Worm (Caenorhabditis elegans) whole organism, young adult: ENCODE measurements around the gene drn-1.

Experiments
- C06A6.2 ChIP-seq: fragments of 200-800 bp; sonication (Bioruptor generic); conservative IDR thresholded peaks from 2 replicates; pipeline ENCODE4 v1.3.6; 2022; ENCODE audit warnings: missing genetic modification characterization, missing compliant biosample characterization
- C17E4.6 ChIP-seq: fragments of 200-800 bp; sonication (Bioruptor generic); IDR thresholded peaks from 2 replicates; pipeline ENCODE4 v1.3.6; 2022; ENCODE audit warnings: missing genetic modification reagents, missing genetic modification characterization, missing compliant biosample characterization
- F10E7.11 ChIP-seq: sonication (generic microtip); optimal IDR thresholded peaks from 2 replicates; lab custom pipeline; 2017; ENCODE audit warnings: mild to moderate bottlenecking, missing genetic modification characterization, moderate library complexity, missing compliant biosample characterization
- F23B12.7 ChIP-seq: sonication (generic microtip); optimal IDR thresholded peaks from 2 replicates; lab custom pipeline; 2017; ENCODE audit warnings: missing genetic modification characterization, mild to moderate bottlenecking, missing compliant biosample characterization, antibody characterized with exemption, moderate library complexity; ENCODE audit not compliant: insufficient read depth
- F52B5.7 ChIP-seq: sonication (generic microtip); optimal IDR thresholded peaks from 2 replicates; lab custom pipeline; 2016; ENCODE audit warnings: mild to moderate bottlenecking, missing genetic modification characterization, missing compliant biosample characterization
- F55B11.4 ChIP-seq: sonication (generic microtip); optimal IDR thresholded peaks from 2 replicates; lab custom pipeline; 2016; ENCODE audit warnings: missing compliant biosample characterization, missing genetic modification characterization, borderline replicate concordance; ENCODE audit not compliant: insufficient read depth
- K11D2.4 ChIP-seq: fragments of 200-800 bp; sonication (Bioruptor generic); IDR thresholded peaks from 2 replicates; pipeline ENCODE4 v1.3.6; 2022; ENCODE audit warnings: missing genetic modification reagents, missing genetic modification characterization, missing compliant biosample characterization
- T26A5.8 ChIP-seq: sonication (generic microtip); optimal IDR thresholded peaks from 2 replicates; lab custom pipeline; 2016; ENCODE audit warnings: missing genetic modification characterization, missing compliant biosample characterization
- atf-7 ChIP-seq: sonication (generic microtip); optimal IDR thresholded peaks from 2 replicates; lab custom pipeline; 2017; ENCODE audit warnings: mild to moderate bottlenecking, missing genetic modification characterization, missing compliant biosample characterization
- athp-1 ChIP-seq: sonication (generic microtip); optimal IDR thresholded peaks from 2 replicates; lab custom pipeline; 2017; ENCODE audit warnings: mild to moderate bottlenecking, missing genetic modification characterization, missing compliant biosample characterization
- attf-5 ChIP-seq: fragments of 200-800 bp; sonication (Bioruptor generic); optimal IDR thresholded peaks from 2 replicates; lab custom pipeline; 2018; ENCODE audit warnings: mild to moderate bottlenecking, missing genetic modification characterization, missing compliant biosample characterization
- cebp-2 ChIP-seq: fragments of 200-800 bp; sonication (Bioruptor generic); IDR thresholded peaks from 2 replicates; pipeline ENCODE4 v1.3.6; 2022; ENCODE audit warnings: missing genetic modification characterization, missing compliant biosample characterization
- ceh-100 ChIP-seq: fragments of 200-800 bp; sonication (Bioruptor generic); IDR thresholded peaks from 2 replicates; pipeline ENCODE4 v1.3.6; 2022; ENCODE audit warnings: missing genetic modification reagents, missing genetic modification characterization, missing compliant biosample characterization
- ceh-27 ChIP-seq: fragments of 200-800 bp; sonication (Bioruptor generic); optimal IDR thresholded peaks from 2 replicates; lab custom pipeline; 2018; ENCODE audit warnings: mild to moderate bottlenecking, missing genetic modification characterization, moderate library complexity, missing compliant biosample characterization
- ceh-58 ChIP-seq: fragments of 200-800 bp; sonication (Bioruptor generic); IDR thresholded peaks from 2 replicates; pipeline ENCODE4 v1.3.6; 2022; ENCODE audit warnings: missing genetic modification characterization, missing compliant biosample characterization
- die-1 ChIP-seq: sonication (generic microtip); optimal IDR thresholded peaks from 2 replicates; lab custom pipeline; 2016; ENCODE audit warnings: missing genotype, mild to moderate bottlenecking, missing genetic modification characterization, missing compliant biosample characterization
- dpl-1 ChIP-seq: fragments of 150-350 bp; optimal IDR thresholded peaks from 2 replicates; lab custom pipeline; 2014; ENCODE audit warnings: missing biosample characterization, missing genetic modification reagents, missing genetic modification characterization
- egl-18 ChIP-seq: fragments of 200-800 bp; sonication (Bioruptor generic); IDR thresholded peaks from 2 replicates; pipeline ENCODE4 v1.3.6; 2022; ENCODE audit warnings: missing genetic modification reagents, missing genetic modification characterization, missing compliant biosample characterization
- ekl-4 ChIP-seq: fragments of 200-800 bp; sonication (Bioruptor generic); IDR thresholded peaks from 2 replicates; pipeline ENCODE4 v1.3.6; 2022; ENCODE audit warnings: missing genetic modification reagents, missing genetic modification characterization, missing compliant biosample characterization
- hmg-1.2 ChIP-seq: fragments of 200-800 bp; sonication (Bioruptor generic); IDR thresholded peaks from 2 replicates; pipeline ENCODE4 v1.3.6; 2022; ENCODE audit warnings: missing genetic modification reagents, missing genetic modification characterization, missing compliant biosample characterization
- hrde-1 ChIP-seq: sonication (generic microtip); optimal IDR thresholded peaks from 2 replicates; lab custom pipeline; 2016; ENCODE audit warnings: missing genetic modification characterization, mild to moderate bottlenecking, missing compliant biosample characterization, moderate library complexity, missing genotype, missing genetic modification reagents, borderline replicate concordance
- lag-1 ChIP-seq: fragments of 200-800 bp; sonication (Bioruptor generic); IDR thresholded peaks from 2 replicates; pipeline ENCODE4 v1.3.6; 2022; ENCODE audit warnings: missing genetic modification reagents, missing genetic modification characterization, missing compliant biosample characterization
- lin-35 ChIP-seq, 3 experiments: fragments of 150-350 bp in 2 of 3; sonication (generic microtip) in 1 of 3; optimal IDR thresholded peaks; 2 replicates each; lab custom pipeline; 2014 to 2018; ENCODE audit warnings: missing biosample characterization in 3 of 3, missing genetic modification characterization in 3 of 3, missing genetic modification reagents in 3 of 3
- lsy-27 ChIP-seq: sonication (generic microtip); optimal IDR thresholded peaks from 2 replicates; lab custom pipeline; 2017; ENCODE audit warnings: missing genetic modification characterization, mild to moderate bottlenecking, missing compliant biosample characterization, antibody characterized with exemption, missing genotype, borderline replicate concordance; ENCODE audit not compliant: insufficient read depth
- madf-8 ChIP-seq: fragments of 200-800 bp; sonication (Bioruptor generic); conservative IDR thresholded peaks from 2 replicates; pipeline ENCODE4 v1.3.6; 2022; ENCODE audit warnings: missing genetic modification reagents, missing genetic modification characterization, missing compliant biosample characterization
- mel-28 ChIP-seq: sonication (generic microtip); optimal IDR thresholded peaks from 2 replicates; lab custom pipeline; 2016; ENCODE audit warnings: borderline replicate concordance, mild to moderate bottlenecking, missing genetic modification characterization, missing compliant biosample characterization
- mxl-1 ChIP-seq: sonication (generic microtip); optimal IDR thresholded peaks from 2 replicates; lab custom pipeline; 2016; ENCODE audit warnings: missing genetic modification characterization, missing compliant biosample characterization
- nfyb-1 ChIP-seq: fragments of 200-800 bp; sonication (Bioruptor generic); IDR thresholded peaks from 2 replicates; pipeline ENCODE4 v1.3.6; 2022; ENCODE audit warnings: missing genetic modification reagents, missing genetic modification characterization, missing compliant biosample characterization
- nhr-120 ChIP-seq: fragments of 200-800 bp; sonication (Bioruptor generic); IDR thresholded peaks from 2 replicates; pipeline ENCODE4 v1.3.6; 2022; ENCODE audit warnings: missing genetic modification characterization, missing compliant biosample characterization
- nhr-179 ChIP-seq: sonication (generic microtip); optimal IDR thresholded peaks from 2 replicates; lab custom pipeline; 2016; ENCODE audit warnings: mild to moderate bottlenecking, missing genetic modification characterization, missing compliant biosample characterization
- nhr-90 ChIP-seq: sonication (generic microtip); optimal IDR thresholded peaks from 2 replicates; lab custom pipeline; 2016; ENCODE audit warnings: missing genotype, mild to moderate bottlenecking, missing genetic modification characterization, missing compliant biosample characterization
- pha-4 ChIP-seq: fragments of 150-350 bp; sonication (generic microtip); optimal IDR thresholded peaks from 2 replicates; lab custom pipeline; 2014; ENCODE audit warnings: missing biosample characterization, missing genetic modification reagents, missing genetic modification characterization
- repo-1 ChIP-seq: sonication (generic microtip); optimal IDR thresholded peaks from 2 replicates; lab custom pipeline; 2017; ENCODE audit warnings: mild to moderate bottlenecking, missing genetic modification characterization, missing compliant biosample characterization
- tlf-1 ChIP-seq: fragments of 200-800 bp; sonication (Bioruptor generic); optimal IDR thresholded peaks from 2 replicates; lab custom pipeline; 2018; ENCODE audit warnings: mild to moderate bottlenecking, missing genetic modification characterization, missing compliant biosample characterization
- unc-130 ChIP-seq: sonication (generic microtip); optimal IDR thresholded peaks from 2 replicates; lab custom pipeline; 2016; ENCODE audit warnings: missing genetic modification reagents, missing genetic modification characterization, missing compliant biosample characterization
- zfh-2 ChIP-seq: fragments of 200-800 bp; sonication (Bioruptor generic); conservative IDR thresholded peaks from 2 replicates; pipeline ENCODE4 v1.3.6; 2022; ENCODE audit warnings: missing genetic modification reagents, missing genetic modification characterization, missing compliant biosample characterization
- ztf-18 ChIP-seq: sonication (generic microtip); optimal IDR thresholded peaks from 2 replicates; lab custom pipeline; 2016; ENCODE audit warnings: missing genotype, mild to moderate bottlenecking, missing genetic modification characterization, missing compliant biosample characterization
- ztf-22 ChIP-seq: fragments of 200-800 bp; sonication (Bioruptor generic); optimal IDR thresholded peaks from 2 replicates; lab custom pipeline; 2018; ENCODE audit warnings: mild to moderate bottlenecking, missing genetic modification characterization, moderate library complexity, missing compliant biosample characterization
- ztf-3 ChIP-seq: fragments of 200-800 bp; sonication (Bioruptor generic); optimal IDR thresholded peaks from 2 replicates; lab custom pipeline; 2018; ENCODE audit warnings: mild to moderate bottlenecking, missing genetic modification characterization, missing compliant biosample characterization
- ztf-6 ChIP-seq: fragments of 200-800 bp; sonication (Bioruptor generic); IDR thresholded peaks from 2 replicates; pipeline ENCODE4 v1.3.6; 2022; ENCODE audit warnings: missing genetic modification reagents, missing genetic modification characterization, missing compliant biosample characterization

The drn-1 gene

DNA sequence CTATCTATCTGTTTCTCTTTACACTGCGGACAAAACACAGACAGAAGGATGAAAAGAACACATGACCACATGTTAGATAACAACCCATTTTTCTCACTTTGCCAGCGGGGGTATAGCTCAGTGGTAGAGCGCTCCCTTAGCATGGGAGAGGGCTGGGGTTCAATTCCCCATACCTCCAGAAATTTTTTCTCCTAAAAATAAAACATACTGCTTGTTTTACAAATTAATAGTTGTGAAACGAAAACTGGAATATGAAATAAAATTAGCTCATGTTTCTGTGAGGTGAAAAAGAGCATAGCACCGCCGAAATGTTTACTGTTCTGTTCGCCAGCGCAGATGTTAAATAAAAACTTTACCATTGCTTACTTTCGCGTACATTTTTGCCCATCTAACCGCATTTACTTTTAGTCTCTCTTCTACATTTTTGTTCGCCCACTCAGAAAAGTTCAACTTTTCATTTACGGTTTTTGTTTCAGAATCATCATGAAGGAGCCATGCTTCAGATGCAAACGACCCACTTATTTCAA is 20.6 kb upstream of the drn-1 start, which contains the start of gene ZK622.4 (continued):
- TF ChIP-seq attf-5 (GFP tag; lab: Kevin White, UChicago) (peak; percentile 59), atf-7 (tag; lab: Kevin White, UChicago) (peak; percentile 13), ztf-18 (peak; percentile 61), pha-4 (tag; lab: Kevin White, UChicago) (no peak), nhr-90 (tag; lab: Kevin White, UChicago) (peak; percentile 81), lsy-27 (no peak), lin-35 (GFP tag; optimal IDR thresholded peaks at IDR 0.05; lab: Kevin White, UChicago) (peak in 1 of 3 experiments; percentile 49), F23B12.7 (peak; percentile 74), C06A6.2 (GFP tag; lab: Robert Waterston, UW) (no peak), mxl-1 (tag; lab: Kevin White, UChicago) (peak; percentile 53), hmg-1.2 (peak; percentile 79), ceh-58 (GFP tag; lab: Robert Waterston, UW) (no peak), F55B11.4 (tag; lab: Kevin White, UChicago) (no peak), unc-130 (GFP tag; lab: Kevin White, UChicago) (peak; percentile 21), mel-28 (tag; lab: Kevin White, UChicago) (no peak), ceh-100 (GFP tag; lab: Robert Waterston, UW) (peak; percentile 39; the same call in 1 of the 2 replicates), repo-1 (tag; lab: Kevin White, UChicago) (peak; percentile 41), lag-1 (no peak), ztf-3 (no peak), egl-18 (no peak), hrde-1 (peak; percentile 46), T26A5.8 (no peak), madf-8 (GFP tag; lab: Robert Waterston, UW) (no peak), cebp-2 (no peak), K11D2.4 (GFP tag; lab: Robert Waterston, UW) (no peak), nfyb-1 (GFP tag; lab: Robert Waterston, UW) (peak; percentile 79), die-1 (tag; lab: Kevin White, UChicago) (peak; percentile 76), ceh-27 (GFP tag; lab: Kevin White, UChicago) (peak; percentile 17), dpl-1 (GFP tag; lab: Kevin White, UChicago) (no peak), zfh-2 (GFP tag; lab: Robert Waterston, UW) (no peak), C17E4.6 (GFP tag; lab: Robert Waterston, UW) (no peak), F52B5.7 (tag; lab: Kevin White, UChicago) (peak; percentile 58), ztf-6 (GFP tag; lab: Robert Waterston, UW) (no peak), ekl-4 (GFP tag; lab: Robert Waterston, UW) (peak; percentile 72; the same call in 1 of the 2 replicates), F10E7.11 (tag; lab: Kevin White, UChicago) (no peak), ztf-22 (GFP tag; lab: Kevin White, UChicago) (no peak), nhr-179 (tag; lab: Kevin White, UChicago) (no peak), athp-1 (tag; lab: Kevin White, UChicago) (peak; percentile 11)
- TF ChIP-seq, all 124 proteins: peak for 65

DNA sequence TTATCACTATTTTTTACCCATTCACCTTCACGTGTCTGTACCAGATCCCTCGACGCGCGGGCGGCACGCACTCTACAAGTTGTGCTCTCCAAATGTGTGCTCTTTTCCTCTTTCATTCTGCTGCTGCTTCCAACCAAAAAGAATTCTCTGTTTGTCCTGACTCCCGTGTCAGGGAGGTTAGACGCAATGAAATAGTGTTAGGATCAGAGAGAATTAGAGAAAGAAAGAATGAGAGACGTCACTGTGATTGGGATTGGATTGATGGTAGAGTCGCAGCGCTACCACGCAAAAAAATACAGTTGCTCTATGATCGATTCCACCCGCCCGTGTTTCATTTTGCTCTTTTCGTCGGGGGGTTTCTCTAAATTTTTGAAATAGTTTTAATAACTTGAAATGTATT is 19.4 kb upstream of the drn-1 start:
- TF ChIP-seq hmg-1.2 (peak; percentile 53; the same call in 1 of the 2 replicates), atf-7 (tag; lab: Kevin White, UChicago) (no peak), nhr-120 (GFP tag; lab: Robert Waterston, UW) (no peak), ztf-3 (no peak), tlf-1 (no peak)
